Worm (Caenorhabditis elegans) whole organism, early embryonic: ENCODE results near the gene Y46H3D.1.

Source experiments
- B0310.2 ChIP-seq: sonication (generic microtip); optimal IDR thresholded peaks from 2 replicates; lab custom pipeline; 2016; ENCODE audit warnings: mild to moderate bottlenecking, missing genetic modification characterization, missing compliant biosample characterization
- hnd-1 ChIP-seq: sonication (generic microtip); optimal IDR thresholded peaks from 2 replicates; lab custom pipeline; 2016; ENCODE audit warnings: missing genetic modification characterization, missing compliant biosample characterization
- tbx-11 ChIP-seq: fragments of 200-800 bp; sonication (Bioruptor generic); IDR thresholded peaks from 2 replicates; pipeline ENCODE4 v1.3.6; 2022; ENCODE audit warnings: missing genetic modification characterization, missing compliant biosample characterization
- tra-4 ChIP-seq: sonication (generic microtip); optimal IDR thresholded peaks from 2 replicates; lab custom pipeline; 2017; ENCODE audit warnings: missing genetic modification characterization, missing compliant biosample characterization

- TF ChIP-seq tra-4 (tag; lab: Kevin White, UChicago) (no peak), hnd-1 (no peak), tbx-11 (GFP tag; lab: Robert Waterston, UW) (no peak), B0310.2 (tag; lab: Kevin White, UChicago) (no peak)
These were observed 5.7 kb downstream of the Y46H3D.1 start, which contains the start of gene irld-45 for ce11 chrV:1648000-1648399.
